Fruit fly (Drosophila melanogaster) whole organism, embryonic: ENCODE results near the gene Catsup.

ENCODE experiments used
- Antp ChIP-seq: fragments of 200-800 bp; sonication (Bioruptor generic); optimal IDR thresholded peaks from 3 replicates; lab custom pipeline; 2016; ENCODE audit warnings: missing biosample characterization, missing genetic modification characterization
- CG10959 ChIP-seq: fragments of 200-800 bp; sonication (Bioruptor generic); IDR thresholded peaks from 2 replicates; pipeline ENCODE4 v1.3.6; 2022; ENCODE audit warnings: missing biosample characterization, missing genetic modification characterization
- CG11398 ChIP-seq: fragments of 200-800 bp; sonication (Bioruptor generic); optimal IDR thresholded peaks from 2 replicates; lab custom pipeline; 2016; ENCODE audit warnings: missing biosample characterization, missing genetic modification characterization
- CG11504 ChIP-seq: fragments of 200-800 bp; sonication (Bioruptor generic); optimal IDR thresholded peaks from 3 replicates; lab custom pipeline; 2019; ENCODE audit warnings: missing biosample characterization, mild to moderate bottlenecking, missing genetic modification characterization, moderate library complexity
- CG12236 ChIP-seq: fragments of 200-800 bp; sonication (Bioruptor generic); optimal IDR thresholded peaks from 2 replicates; lab custom pipeline; 2016; ENCODE audit warnings: missing biosample characterization, missing genetic modification characterization
- CG12744 ChIP-seq: fragments of 200-800 bp; sonication (Bioruptor generic); optimal IDR thresholded peaks from 2 replicates; lab custom pipeline; 2016; ENCODE audit warnings: missing biosample characterization, missing genetic modification characterization
- CG12942 ChIP-seq: fragments of 200-800 bp; sonication (Bioruptor generic); optimal IDR thresholded peaks from 3 replicates; lab custom pipeline; 2016; ENCODE audit warnings: missing biosample characterization, missing genetic modification characterization
- CG15514 ChIP-seq: fragments of 200-800 bp; sonication (Bioruptor generic); optimal IDR thresholded peaks from 3 replicates; lab custom pipeline; 2017; ENCODE audit warnings: missing biosample characterization, missing genetic modification characterization, mild to moderate bottlenecking, moderate library complexity, missing genetic modification reagents
- CG15601 ChIP-seq: fragments of 200-800 bp; sonication (Bioruptor generic); optimal IDR thresholded peaks from 3 replicates; lab custom pipeline; 2019; ENCODE audit warnings: missing biosample characterization, mild to moderate bottlenecking, missing genetic modification characterization, moderate library complexity
- CG18619 ChIP-seq: fragments of 200-800 bp; sonication (Bioruptor generic); optimal IDR thresholded peaks from 3 replicates; lab custom pipeline; 2017; ENCODE audit warnings: missing biosample characterization, mild to moderate bottlenecking, missing genetic modification characterization
- CG34376 ChIP-seq: fragments of 200-800 bp; sonication (Bioruptor generic); optimal IDR thresholded peaks from 2 replicates; lab custom pipeline; 2018; ENCODE audit warnings: missing biosample characterization, mild to moderate bottlenecking, missing genetic modification characterization
- CG4424 ChIP-seq: fragments of 200-800 bp; sonication (Bioruptor generic); optimal IDR thresholded peaks from 3 replicates; lab custom pipeline; 2016; ENCODE audit warnings: missing biosample characterization, missing genetic modification characterization
- CG6765 ChIP-seq: fragments of 200-800 bp; sonication (Bioruptor generic); optimal IDR thresholded peaks from 3 replicates; lab custom pipeline; 2017; ENCODE audit warnings: missing biosample characterization, mild to moderate bottlenecking, missing genetic modification characterization
- CG7271 ChIP-seq: fragments of 200-800 bp; sonication (Bioruptor generic); optimal IDR thresholded peaks from 2 replicates; lab custom pipeline; 2018; ENCODE audit warnings: missing biosample characterization, mild to moderate bottlenecking, missing genetic modification characterization, moderate library complexity
- CG7786 ChIP-seq: fragments of 200-800 bp; sonication (Bioruptor generic); optimal IDR thresholded peaks from 2 replicates; lab custom pipeline; 2016; ENCODE audit warnings: missing biosample characterization, missing genetic modification characterization
- CG7963 ChIP-seq: fragments of 200-800 bp; sonication (Bioruptor generic); IDR thresholded peaks from 3 replicates; pipeline ENCODE4 v1.3.6; 2022; ENCODE audit warnings: missing biosample characterization, missing genetic modification characterization; ENCODE audit not compliant: partially characterized antibody
- CG8281 ChIP-seq: fragments of 200-800 bp; sonication (Bioruptor generic); optimal IDR thresholded peaks from 2 replicates; lab custom pipeline; 2018; ENCODE audit warnings: missing biosample characterization, mild to moderate bottlenecking, missing genetic modification characterization, moderate library complexity
- CG9727 ChIP-seq: fragments of 200-800 bp; sonication (Bioruptor generic); optimal IDR thresholded peaks from 3 replicates; lab custom pipeline; 2017; ENCODE audit warnings: missing biosample characterization, mild to moderate bottlenecking, missing genetic modification characterization
- Camta ChIP-seq: fragments of 200-800 bp; sonication (Bioruptor generic); optimal IDR thresholded peaks from 2 replicates; lab custom pipeline; 2016; ENCODE audit warnings: missing biosample characterization, missing genetic modification characterization
- Dbx ChIP-seq: fragments of 200-800 bp; sonication (Bioruptor generic); IDR thresholded peaks from 3 replicates; pipeline ENCODE4 v1.3.6; 2022; ENCODE audit warnings: missing biosample characterization, missing genetic modification characterization
- Deaf1 ChIP-seq: fragments of 200-800 bp; optimal IDR thresholded peaks from 3 replicates; lab custom pipeline; 2019; ENCODE audit warnings: missing biosample characterization, mild to moderate bottlenecking, missing genetic modification characterization, moderate library complexity
- Dip3 ChIP-seq: fragments of 200-800 bp; sonication (Bioruptor generic); optimal IDR thresholded peaks from 3 replicates; lab custom pipeline; 2016; ENCODE audit warnings: missing biosample characterization, missing genetic modification characterization
- Doc2 ChIP-seq: fragments of 200-800 bp; sonication (Bioruptor generic); IDR thresholded peaks from 2 replicates; pipeline ENCODE4 v1.3.6; 2022; ENCODE audit warnings: missing biosample characterization, missing genetic modification characterization
- Elba2 ChIP-seq: fragments of 200-800 bp; sonication (Bioruptor generic); optimal IDR thresholded peaks from 3 replicates; lab custom pipeline; 2016; ENCODE audit warnings: missing biosample characterization, missing genetic modification characterization
- Gug ChIP-seq: fragments of 200-800 bp; sonication (Bioruptor generic); IDR thresholded peaks from 4 replicates; pipeline ENCODE4 v1.3.6; 2022; ENCODE audit warnings: missing biosample characterization, missing genetic modification characterization
- Lpt ChIP-seq: fragments of >200 bp; optimal IDR thresholded peaks from 2 replicates; lab custom pipeline; 2018; ENCODE audit warnings: missing biosample characterization, missing genetic modification characterization
- Max ChIP-seq: fragments of 200-800 bp; sonication (Bioruptor generic); optimal IDR thresholded peaks from 2 replicates; lab custom pipeline; 2016; ENCODE audit warnings: missing biosample characterization, mild to moderate bottlenecking, missing genetic modification characterization
- Meics ChIP-seq: fragments of 200-800 bp; sonication (Bioruptor generic); optimal IDR thresholded peaks from 2 replicates; lab custom pipeline; 2017; ENCODE audit warnings: missing biosample characterization, mild to moderate bottlenecking, missing genetic modification characterization
- TFAM ChIP-seq: fragments of 200-800 bp; sonication (Bioruptor generic); optimal IDR thresholded peaks from 2 replicates; lab custom pipeline; 2017; ENCODE audit warnings: missing biosample characterization, missing genetic modification characterization, inconsistent platforms
- Xrp1 ChIP-seq: fragments of 200-800 bp; sonication (Bioruptor generic); IDR thresholded peaks from 2 replicates; pipeline ENCODE4 v1.3.6; 2022; ENCODE audit warnings: missing biosample characterization, missing genetic modification characterization
- abd-A ChIP-seq: fragments of 200-800 bp; sonication (Bioruptor generic); optimal IDR thresholded peaks from 3 replicates; lab custom pipeline; 2019; ENCODE audit warnings: missing biosample characterization, mild to moderate bottlenecking, missing genetic modification characterization, moderate library complexity
- ac ChIP-seq: fragments of 200-800 bp; sonication (Bioruptor generic); optimal IDR thresholded peaks from 3 replicates; lab custom pipeline; 2017; ENCODE audit warnings: missing biosample characterization, mild to moderate bottlenecking, missing genetic modification characterization
- aop ChIP-seq: fragments of 200-800 bp; sonication (Bioruptor generic); IDR thresholded peaks from 2 replicates; pipeline ENCODE4 v1.3.6; 2022; ENCODE audit warnings: missing biosample characterization, missing genetic modification characterization
- ash1 ChIP-seq: fragments of 200-800 bp; sonication (Bioruptor generic); optimal IDR thresholded peaks from 2 replicates; lab custom pipeline; 2018; ENCODE audit warnings: missing biosample characterization, mild to moderate bottlenecking, missing genetic modification characterization
- bab2 ChIP-seq: fragments of 200-800 bp; sonication (Bioruptor generic); optimal IDR thresholded peaks from 2 replicates; lab custom pipeline; 2016; ENCODE audit warnings: missing biosample characterization, missing genetic modification characterization
- bowl ChIP-seq: fragments of 200-800 bp; sonication (Bioruptor generic); IDR thresholded peaks from 2 replicates; pipeline ENCODE4 v1.3.6; 2022; ENCODE audit warnings: missing biosample characterization, missing genetic modification characterization
- cad ChIP-seq: fragments of >200 bp; optimal IDR thresholded peaks from 2 replicates; lab custom pipeline; 2017; ENCODE audit warnings: missing biosample characterization, missing genetic modification characterization
- cg ChIP-seq: fragments of 200-800 bp; sonication (Bioruptor generic); optimal IDR thresholded peaks from 3 replicates; lab custom pipeline; 2019; ENCODE audit warnings: missing biosample characterization, mild to moderate bottlenecking, missing genetic modification characterization, moderate library complexity
- gcm ChIP-seq: fragments of 200-800 bp; sonication (Bioruptor generic); optimal IDR thresholded peaks from 2 replicates; lab custom pipeline; 2019; ENCODE audit warnings: missing biosample characterization, mild to moderate bottlenecking, missing genetic modification characterization, moderate library complexity
- lov ChIP-seq, 2 experiments: fragments of 200-800 bp in 1 of 2; fragments of >200 bp in 1 of 2; sonication (Bioruptor generic) in 1 of 2; IDR thresholded peaks in 1 of 2; optimal IDR thresholded peaks in 1 of 2; 2 replicates in 1 of 2; 3 replicates in 1 of 2; pipeline versions ENCODE4 v1.3.6 to Lab custom; 2017 to 2022; ENCODE audit warnings: missing biosample characterization in 1 of 2, missing genetic modification characterization in 1 of 2
- maf-S ChIP-seq: fragments of 200-800 bp; sonication (Bioruptor generic); optimal IDR thresholded peaks from 2 replicates; lab custom pipeline; 2016; ENCODE audit warnings: missing biosample characterization, missing genetic modification characterization
- mld ChIP-seq: fragments of 200-800 bp; sonication (Bioruptor generic); IDR thresholded peaks from 3 replicates; pipeline ENCODE4 v1.3.6; 2022; ENCODE audit warnings: missing biosample characterization, missing genetic modification characterization; ENCODE audit not compliant: partially characterized antibody
- p53 ChIP-seq: fragments of 200-800 bp; sonication (Bioruptor generic); optimal IDR thresholded peaks from 2 replicates; lab custom pipeline; 2016; ENCODE audit warnings: missing biosample characterization, missing genetic modification characterization
- peb ChIP-seq: fragments of 200-800 bp; sonication (Bioruptor generic); IDR thresholded peaks from 2 replicates; pipeline ENCODE4 v1.3.6; 2022; ENCODE audit warnings: missing biosample characterization, missing genetic modification characterization
- stc ChIP-seq: fragments of 200-800 bp; sonication (Bioruptor generic); IDR thresholded peaks from 2 replicates; pipeline ENCODE4 v1.3.6; 2022; ENCODE audit warnings: missing biosample characterization, missing genetic modification characterization
- tio ChIP-seq: fragments of 200-800 bp; sonication (Bioruptor generic); optimal IDR thresholded peaks from 2 replicates; lab custom pipeline; 2017; ENCODE audit warnings: missing biosample characterization, missing genetic modification characterization, inconsistent platforms

The Catsup gene

DNA sequence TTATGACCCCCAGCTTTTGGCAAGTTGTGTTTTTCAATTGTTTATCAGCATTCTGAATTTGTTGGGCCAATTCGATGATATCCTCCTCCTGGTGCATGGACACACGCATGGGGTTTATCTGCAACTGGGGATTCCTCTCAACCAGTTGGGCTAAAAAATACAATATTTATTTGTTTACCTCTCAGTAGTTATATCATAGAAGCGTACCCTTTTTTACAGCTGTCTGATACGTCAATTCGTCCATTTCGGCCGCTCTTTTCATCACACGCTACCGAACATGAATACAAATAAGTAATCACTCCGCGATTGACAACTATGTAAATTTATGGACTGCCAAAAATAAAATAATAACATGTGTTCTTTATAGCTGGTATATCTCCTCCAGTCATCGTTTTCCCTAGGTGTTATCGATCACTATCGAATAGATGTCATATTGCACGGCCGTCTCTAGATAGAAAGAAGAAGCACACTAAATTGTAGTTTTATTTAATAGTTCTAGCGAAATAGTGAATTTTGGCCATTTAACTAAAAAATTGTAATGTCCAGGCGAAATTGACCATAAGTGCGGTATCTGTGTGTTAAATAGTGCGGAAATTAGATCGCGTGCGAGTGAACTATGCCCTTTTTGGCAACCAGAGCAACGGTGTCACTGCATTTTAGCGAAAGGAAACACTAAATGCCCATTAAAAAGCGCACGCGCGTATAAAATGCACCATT lies 7.3 kb upstream of the Catsup start, which contains the start of the genes mib2 and CG31800 (continued):
- TF ChIP-seq ash1 (GFP tag; lab: Kevin White, UChicago) (no peak), CG12744 (GFP tag; lab: Kevin White, UChicago) (no peak), Doc2 (GFP tag; lab: Robert Waterston, UW) (no peak), CG8281 (tag; lab: Kevin White, UChicago) (no peak), bab2 (GFP tag; lab: Kevin White, UChicago) (no peak), Lpt (GFP tag; lab: Kevin White, UChicago) (no peak), CG11398 (GFP tag; lab: Kevin White, UChicago) (no peak), Elba2 (GFP tag; lab: Kevin White, UChicago) (no peak), p53 (no peak), peb (GFP tag; lab: Robert Waterston, UW) (no peak), CG34376 (GFP tag; lab: Kevin White, UChicago) (no peak), CG10959 (GFP tag; lab: Robert Waterston, UW) (no peak), Gug (no peak), CG11504 (tag; lab: Kevin White, UChicago) (peak; percentile 23), CG4424 (GFP tag; lab: Kevin White, UChicago) (no peak)

DNA sequence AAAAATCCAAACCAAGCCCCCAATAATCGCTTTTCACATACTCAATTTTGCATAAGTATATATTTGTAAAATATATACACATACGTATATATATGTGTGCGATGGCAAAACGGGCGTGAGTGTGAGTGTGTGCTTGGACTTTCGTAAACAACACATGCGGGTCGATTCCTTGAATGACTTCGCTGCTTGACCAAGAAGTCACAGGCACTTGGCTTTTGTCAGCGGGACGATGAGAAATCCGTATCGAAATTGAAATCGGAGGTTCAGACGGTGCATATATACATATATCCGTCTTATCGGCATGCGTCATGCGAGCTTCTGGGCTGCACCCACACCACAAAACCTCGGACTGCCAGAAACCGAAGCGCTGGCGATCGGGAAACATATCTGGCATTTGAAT lies 6.6 kb upstream of the Catsup start:
- TF ChIP-seq cg: peak; percentile 72
- no peak for TF ChIP-seq Meics (GFP tag; lab: Kevin White, UChicago)
- peak; percentile 66 for TF ChIP-seq gcm (GFP tag; lab: Kevin White, UChicago)
- TF ChIP-seq Deaf1 (tag; lab: Kevin White, UChicago): peak; percentile 42
- TF ChIP-seq Xrp1 (GFP tag; lab: Robert Waterston, UW): no peak
- TF ChIP-seq, all 482 proteins: peak for 3

DNA sequence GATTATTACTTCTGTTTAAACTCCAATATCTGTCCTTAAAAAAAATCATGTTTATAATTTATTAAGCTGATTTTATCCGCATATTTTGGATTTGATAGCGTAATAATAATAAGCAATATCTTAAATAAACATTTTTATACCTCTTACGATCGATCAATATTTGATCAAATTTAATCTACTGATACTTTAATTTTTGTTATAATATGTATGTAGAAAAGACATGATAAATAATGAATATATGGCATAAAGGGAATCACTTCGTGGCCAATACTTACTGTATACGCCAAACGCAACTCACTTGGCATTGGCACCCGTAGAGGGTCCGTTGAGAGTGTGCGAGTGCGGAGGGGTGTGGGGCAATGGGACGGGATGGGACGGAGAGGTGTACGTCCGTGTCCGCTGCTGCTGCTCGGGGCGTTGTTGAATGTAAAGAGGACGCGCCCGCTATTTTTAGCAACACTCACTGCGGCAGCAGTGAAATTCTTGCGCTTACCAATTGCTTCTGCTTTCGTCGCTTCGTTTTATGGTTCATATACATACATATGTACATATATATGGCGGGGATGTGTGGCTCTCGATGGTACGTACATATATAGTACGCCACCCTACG lies 5.5 kb upstream of the Catsup start:
- no peak for TF ChIP-seq lov (optimal IDR thresholded peaks at IDR 0.05; lab: Kevin White, UChicago)
- TF ChIP-seq lov (GFP tag; IDR thresholded peaks at IDR 0.05; lab: Robert Waterston, UW): no peak
- TF ChIP-seq Camta (GFP tag; lab: Kevin White, UChicago): no peak
- no peak for TF ChIP-seq CG15514
- no peak for TF ChIP-seq CG12942
- no peak for TF ChIP-seq CG6765 (GFP tag; lab: Kevin White, UChicago)
- peak; percentile 39; the same call in 1 of the 3 replicates for TF ChIP-seq Dbx (GFP tag; lab: Robert Waterston, UW)
- TF ChIP-seq Max: no peak
- peak; percentile 22 for TF ChIP-seq CG9727 (GFP tag; lab: Kevin White, UChicago)
- TF ChIP-seq stc (GFP tag; lab: Robert Waterston, UW): no peak
- TF ChIP-seq abd-A (tag; lab: Kevin White, UChicago): no peak
- peak; percentile 11 for TF ChIP-seq CG18619 (GFP tag; lab: Kevin White, UChicago)
- TF ChIP-seq Dip3 (GFP tag; lab: Kevin White, UChicago): no peak
- TF ChIP-seq cad (GFP tag; lab: Kevin White, UChicago): peak; percentile 1
- TF ChIP-seq ac: no peak
- no peak for TF ChIP-seq bowl
- no peak for TF ChIP-seq tio (GFP tag; lab: Kevin White, UChicago)
- TF ChIP-seq TFAM: no peak
- no peak for TF ChIP-seq CG12236 (GFP tag; lab: Kevin White, UChicago)
- TF ChIP-seq mld: no peak
- TF ChIP-seq CG7963: no peak
- TF ChIP-seq CG7271: no peak
- no peak for TF ChIP-seq CG11398 (GFP tag; lab: Kevin White, UChicago)
- no peak for TF ChIP-seq maf-S (GFP tag; lab: Kevin White, UChicago)
- TF ChIP-seq Antp (GFP tag; lab: Kevin White, UChicago): no peak
- TF ChIP-seq Gug: no peak
- TF ChIP-seq aop (GFP tag; lab: Robert Waterston, UW): no peak
- TF ChIP-seq CG15601 (tag; lab: Kevin White, UChicago): no peak
- TF ChIP-seq CG7786: no peak
